Fruit fly (Drosophila melanogaster) whole organism, adult: ENCODE data around the gene CG2701.

Source experiments
- CG11617 ChIP-seq: fragments of 200-800 bp; sonication (Bioruptor generic); optimal IDR thresholded peaks from 2 replicates; lab custom pipeline; 2017; ENCODE audit warnings: mild to moderate bottlenecking, missing biosample characterization, missing genetic modification reagents, missing genetic modification characterization
- CG12768 ChIP-seq: fragments of 200-800 bp; sonication (Bioruptor generic); optimal IDR thresholded peaks from 2 replicates; lab custom pipeline; 2017; ENCODE audit warnings: missing biosample characterization, missing genetic modification characterization, mild to moderate bottlenecking, moderate library complexity, missing genetic modification reagents
- CG14711 ChIP-seq: fragments of 200-800 bp; sonication (Bioruptor generic); optimal IDR thresholded peaks from 2 replicates; lab custom pipeline; 2018; ENCODE audit warnings: missing biosample characterization, mild to moderate bottlenecking, missing genetic modification characterization, moderate library complexity
- CG1620 ChIP-seq: fragments of 200-800 bp; sonication (Bioruptor generic); optimal IDR thresholded peaks from 2 replicates; lab custom pipeline; 2016; ENCODE audit warnings: missing biosample characterization, missing genetic modification characterization
- CG33017 ChIP-seq: fragments of 200-800 bp; sonication (Bioruptor generic); optimal IDR thresholded peaks from 2 replicates; lab custom pipeline; 2018; ENCODE audit warnings: missing biosample characterization, mild to moderate bottlenecking, missing genetic modification characterization, moderate library complexity
- CG5204 ChIP-seq: fragments of 200-800 bp; sonication (Bioruptor generic); optimal IDR thresholded peaks from 2 replicates; lab custom pipeline; 2016; ENCODE audit warnings: missing biosample characterization, missing genetic modification characterization
- CG7045 ChIP-seq: fragments of 200-800 bp; sonication (Bioruptor generic); optimal IDR thresholded peaks from 2 replicates; lab custom pipeline; 2017; ENCODE audit warnings: missing biosample characterization, mild to moderate bottlenecking, missing genetic modification characterization
- CG7101 ChIP-seq: fragments of 200-800 bp; sonication (Bioruptor generic); optimal IDR thresholded peaks from 2 replicates; lab custom pipeline; 2018; ENCODE audit warnings: missing biosample characterization, mild to moderate bottlenecking, missing genetic modification characterization, moderate library complexity
- Clk ChIP-seq: fragments of 200-800 bp; sonication (Bioruptor generic); optimal IDR thresholded peaks from 2 replicates; lab custom pipeline; 2017; ENCODE audit warnings: missing biosample characterization, missing genetic modification characterization
- Crg-1 ChIP-seq: fragments of 200-800 bp; sonication (Bioruptor generic); optimal IDR thresholded peaks from 2 replicates; lab custom pipeline; 2016; ENCODE audit warnings: missing biosample characterization, missing genetic modification characterization
- Hr96 ChIP-seq: fragments of 200-800 bp; sonication (Bioruptor generic); optimal IDR thresholded peaks from 2 replicates; lab custom pipeline; 2016; ENCODE audit warnings: missing biosample characterization, missing genetic modification characterization
- Mnt ChIP-seq: fragments of 200-800 bp; sonication (Bioruptor generic); optimal IDR thresholded peaks from 2 replicates; lab custom pipeline; 2016; ENCODE audit warnings: missing biosample characterization, mild to moderate bottlenecking, missing genetic modification characterization
- bab1 ChIP-seq: fragments of 200-800 bp; sonication (Bioruptor generic); optimal IDR thresholded peaks from 3 replicates; lab custom pipeline; 2019; ENCODE audit warnings: missing biosample characterization, mild to moderate bottlenecking, missing genetic modification characterization, moderate library complexity
- cic ChIP-seq: fragments of 200-800 bp; sonication (Bioruptor generic); optimal IDR thresholded peaks from 2 replicates; lab custom pipeline; 2017; ENCODE audit warnings: missing biosample characterization, mild to moderate bottlenecking, missing genetic modification characterization, moderate library complexity
- cnc ChIP-seq, 2 experiments: fragments of >200 bp; optimal IDR thresholded peaks; 2 replicates each; lab custom pipeline; 2017
- kay ChIP-seq: fragments of 200-800 bp; sonication (Bioruptor generic); peaks from one replicate; lab custom pipeline; 2016; ENCODE audit warnings: missing biosample characterization, missing genetic modification characterization, borderline replicate concordance
- ovo ChIP-seq: fragments of 200-800 bp; sonication (Bioruptor generic); optimal IDR thresholded peaks from 2 replicates; lab custom pipeline; 2016; ENCODE audit warnings: missing biosample characterization, missing genetic modification characterization
- pad ChIP-seq: fragments of 200-800 bp; sonication (Bioruptor generic); optimal IDR thresholded peaks from 3 replicates; lab custom pipeline; 2017; ENCODE audit warnings: missing biosample characterization, missing genetic modification characterization, mild to moderate bottlenecking, moderate library complexity, missing genetic modification reagents
- tj ChIP-seq: fragments of 200-800 bp; sonication (Bioruptor generic); optimal IDR thresholded peaks from 3 replicates; lab custom pipeline; 2017; ENCODE audit warnings: missing biosample characterization, mild to moderate bottlenecking, missing genetic modification characterization, moderate library complexity
- toe ChIP-seq: fragments of 200-800 bp; sonication (Bioruptor generic); optimal IDR thresholded peaks from 2 replicates; lab custom pipeline; 2016; ENCODE audit warnings: missing biosample characterization, missing genetic modification characterization

The CG2701 gene

DNA sequence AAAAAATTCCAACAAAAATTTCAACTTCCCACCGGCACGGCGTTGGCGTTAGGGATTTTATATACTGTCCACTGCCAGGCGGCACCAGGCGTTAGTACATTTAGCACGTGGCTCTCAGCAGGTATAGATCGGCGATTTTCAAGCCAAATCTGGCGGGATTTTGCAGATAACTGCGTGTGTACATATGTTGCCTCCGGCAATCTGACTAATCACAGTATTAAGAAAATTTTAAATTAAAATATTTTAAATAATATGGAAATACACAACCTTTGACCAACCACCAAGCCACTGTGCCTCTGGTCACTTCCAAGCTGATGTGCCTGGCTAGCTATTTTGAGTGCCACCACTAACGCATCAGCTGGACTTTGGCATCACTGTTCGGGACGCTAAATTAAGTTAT, 12.0 kb upstream of the CG2701 start, which contains the start of the genes ttm50 and CG2712:
Gene ttm50 (minus strand): TSS at position 64 of the 400 bp plus-strand sequence.
Gene CG2712 (plus strand): TSS at position 343 of the 400 bp plus-strand sequence.
- no peak for TF ChIP-seq CG5204 (GFP tag; lab: Kevin White, UChicago)
- TF ChIP-seq toe (GFP tag; lab: Kevin White, UChicago): no peak
- TF ChIP-seq CG1620 (GFP tag; lab: Kevin White, UChicago): peak; percentile 66
- TF ChIP-seq cic (GFP tag; lab: Kevin White, UChicago): no peak
- TF ChIP-seq CG14711 (tag; lab: Kevin White, UChicago): peak; percentile 50
- TF ChIP-seq cnc (optimal IDR thresholded peaks at IDR 0.05; lab: Kevin White, UChicago): no peak
- TF ChIP-seq CG11617 (GFP tag; lab: Kevin White, UChicago): peak; percentile 77
- TF ChIP-seq Hr96 (GFP tag; lab: Kevin White, UChicago): no peak
- peak; percentile 68 for TF ChIP-seq CG7101 (tag; lab: Kevin White, UChicago)
- TF ChIP-seq Crg-1 (GFP tag; lab: Kevin White, UChicago): peak; percentile 32
- peak; percentile 29 for TF ChIP-seq CG33017 (tag; lab: Kevin White, UChicago)
- peak; percentile 45 for TF ChIP-seq Clk (GFP tag; lab: Kevin White, UChicago)
- no peak for TF ChIP-seq kay (GFP tag; lab: Kevin White, UChicago)
- peak; percentile 98 for TF ChIP-seq Mnt (GFP tag; lab: Kevin White, UChicago)
- peak; percentile 77 for TF ChIP-seq bab1 (GFP tag; lab: Kevin White, UChicago)
- peak; percentile 44 for TF ChIP-seq ovo
- peak; percentile 60 for TF ChIP-seq pad (GFP tag; lab: Kevin White, UChicago)
- peak; percentile 63 for TF ChIP-seq CG12768 (GFP tag; lab: Kevin White, UChicago)
- TF ChIP-seq tj (GFP tag; lab: Kevin White, UChicago): peak; percentile 35
- peak; percentile 40 for TF ChIP-seq CG7045 (GFP tag; lab: Kevin White, UChicago)

DNA sequence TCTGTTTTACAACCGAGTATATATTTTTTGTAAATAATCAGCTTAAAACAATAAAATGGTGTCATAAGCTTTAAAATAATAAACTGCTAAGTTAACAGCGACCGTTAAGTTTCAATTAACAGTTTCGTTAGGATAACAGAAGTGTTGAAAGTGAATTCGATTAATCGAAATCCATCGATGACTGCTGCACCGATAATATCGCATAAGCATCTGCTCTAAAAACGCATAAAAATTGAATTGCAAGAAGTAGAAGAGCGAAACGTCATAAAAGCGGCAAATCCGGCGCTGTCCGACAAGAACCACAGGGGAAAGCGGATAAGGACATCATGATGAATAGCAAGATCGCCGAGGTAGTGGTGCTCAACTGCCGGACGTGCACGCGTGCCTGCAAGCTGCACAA, 7.4 kb upstream of the CG2701 start, which contains the start of gene dwg:
Gene dwg (plus strand): TSS at position 193 of the 400 bp plus-strand sequence.
- peak; percentile 29 for TF ChIP-seq bab1 (GFP tag; lab: Kevin White, UChicago)
- no peak for TF ChIP-seq Clk (GFP tag; lab: Kevin White, UChicago)
- no peak for TF ChIP-seq ovo
- TF ChIP-seq CG12768 (GFP tag; lab: Kevin White, UChicago): no peak
- no peak for TF ChIP-seq CG33017 (tag; lab: Kevin White, UChicago)
- no peak for TF ChIP-seq cnc (optimal IDR thresholded peaks at IDR 0.05; lab: Kevin White, UChicago)
- no peak for TF ChIP-seq cic (GFP tag; lab: Kevin White, UChicago)

DNA sequence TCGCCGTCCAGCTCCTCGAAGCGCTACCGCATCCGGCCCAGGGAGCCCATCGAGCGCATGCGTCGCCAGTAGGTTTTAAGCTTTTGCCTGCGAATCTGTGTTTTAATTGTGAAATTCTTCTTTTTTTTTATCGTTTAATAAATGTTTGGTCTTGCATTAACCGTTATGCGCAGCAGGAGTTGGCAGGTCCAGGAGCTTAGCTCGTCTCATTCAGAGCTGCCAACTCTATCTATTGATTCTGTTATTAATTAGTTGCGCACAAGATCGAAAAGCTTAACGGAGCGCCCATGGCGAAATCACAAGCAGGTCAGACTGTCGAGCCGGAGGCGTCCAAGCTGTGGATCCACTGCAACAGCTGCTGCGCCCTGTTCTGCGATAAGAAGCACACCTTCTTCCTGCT, 6.3 kb upstream of the CG2701 start, which contains the start of gene vilya:
Gene vilya (plus strand): TSS at position 259 of the 400 bp plus-strand sequence.
- TF ChIP-seq CG7045 (GFP tag; lab: Kevin White, UChicago) (no peak), CG14711 (tag; lab: Kevin White, UChicago) (no peak), CG7101 (tag; lab: Kevin White, UChicago) (no peak), pad (GFP tag; lab: Kevin White, UChicago) (no peak), bab1 (GFP tag; lab: Kevin White, UChicago) (no peak)

- TF ChIP-seq CG33017 (tag; lab: Kevin White, UChicago): no peak
- TF ChIP-seq CG11617 (GFP tag; lab: Kevin White, UChicago): peak; percentile 29
- TF ChIP-seq CG14711 (tag; lab: Kevin White, UChicago): peak; percentile 15
- peak; percentile 7 for TF ChIP-seq CG1620 (GFP tag; lab: Kevin White, UChicago)
- no peak for TF ChIP-seq ovo
- TF ChIP-seq CG7101 (tag; lab: Kevin White, UChicago): no peak
- no peak for TF ChIP-seq cnc (optimal IDR thresholded peaks at IDR 0.05; lab: Kevin White, UChicago)
- TF ChIP-seq CG12768 (GFP tag; lab: Kevin White, UChicago): no peak
- no peak for TF ChIP-seq Hr96 (GFP tag; lab: Kevin White, UChicago)
- TF ChIP-seq kay (GFP tag; lab: Kevin White, UChicago): no peak
- peak; percentile 12 for TF ChIP-seq tj (GFP tag; lab: Kevin White, UChicago)
- no peak for TF ChIP-seq toe (GFP tag; lab: Kevin White, UChicago)
- no peak for TF ChIP-seq cic (GFP tag; lab: Kevin White, UChicago)
- peak; percentile 90 for TF ChIP-seq bab1 (GFP tag; lab: Kevin White, UChicago)
- peak; percentile 34 for TF ChIP-seq pad (GFP tag; lab: Kevin White, UChicago)
- peak; percentile 1 for TF ChIP-seq Crg-1 (GFP tag; lab: Kevin White, UChicago)
- no peak for TF ChIP-seq CG7045 (GFP tag; lab: Kevin White, UChicago)
- TF ChIP-seq CG5204 (GFP tag; lab: Kevin White, UChicago): no peak
- no peak for TF ChIP-seq Mnt (GFP tag; lab: Kevin White, UChicago)
- no peak for TF ChIP-seq Clk (GFP tag; lab: Kevin White, UChicago)
These were observed 5.4 kb downstream of the CG2701 start for dm6 chrX:2714730-2715129.

dm6 chrX:2713776-2714175, 6.4 kb downstream of the CG2701 start, which contains the start of the genes CG2685 and CG2694:
Gene CG2685 (minus strand): TSS chrX:2713960.
Gene CG2694 (plus strand): TSS chrX:2714079.
- TF ChIP-seq tj (GFP tag; lab: Kevin White, UChicago): no peak
- peak; percentile 20 for TF ChIP-seq bab1 (GFP tag; lab: Kevin White, UChicago)
- no peak for TF ChIP-seq CG11617 (GFP tag; lab: Kevin White, UChicago)
- TF ChIP-seq CG12768 (GFP tag; lab: Kevin White, UChicago): no peak
- no peak for TF ChIP-seq ovo
- no peak for TF ChIP-seq CG33017 (tag; lab: Kevin White, UChicago)
- peak; percentile 9 for TF ChIP-seq pad (GFP tag; lab: Kevin White, UChicago)
- no peak for TF ChIP-seq CG5204 (GFP tag; lab: Kevin White, UChicago)
- peak; percentile 0 for TF ChIP-seq CG1620 (GFP tag; lab: Kevin White, UChicago)
- TF ChIP-seq CG7101 (tag; lab: Kevin White, UChicago): peak; percentile 20
- peak; percentile 45 for TF ChIP-seq Mnt (GFP tag; lab: Kevin White, UChicago)
